Fruit fly (Drosophila melanogaster) whole organism, embryonic: ENCODE results near the gene CG42488.

ENCODE experiments used
- Atf6 ChIP-seq: fragments of 200-800 bp; sonication (Bioruptor generic); IDR thresholded peaks from 2 replicates; pipeline ENCODE4 v1.3.6; 2022; ENCODE audit warnings: missing biosample characterization, missing genetic modification characterization
- B-H2 ChIP-seq: fragments of 200-800 bp; sonication (Bioruptor generic); optimal IDR thresholded peaks from 2 replicates; lab custom pipeline; 2018; ENCODE audit warnings: missing biosample characterization, mild to moderate bottlenecking, missing genetic modification characterization
- CG10209 ChIP-seq: fragments of 200-800 bp; sonication (Bioruptor generic); optimal IDR thresholded peaks from 3 replicates; lab custom pipeline; 2017; ENCODE audit warnings: missing biosample characterization, mild to moderate bottlenecking, missing genetic modification characterization, missing genetic modification reagents
- CG10543 ChIP-seq: fragments of 200-800 bp; sonication (Bioruptor generic); optimal IDR thresholded peaks from 3 replicates; lab custom pipeline; 2017; ENCODE audit warnings: missing biosample characterization, mild to moderate bottlenecking, missing genetic modification characterization, moderate library complexity
- CG10565 ChIP-seq: fragments of 200-800 bp; sonication (Bioruptor generic); optimal IDR thresholded peaks from 3 replicates; lab custom pipeline; 2016; ENCODE audit warnings: missing biosample characterization, mild to moderate bottlenecking, missing genetic modification characterization
- CG11085 ChIP-seq: fragments of 200-800 bp; sonication (Bioruptor generic); IDR thresholded peaks from 2 replicates; pipeline ENCODE4 v1.3.6; 2022; ENCODE audit warnings: missing biosample characterization, missing genetic modification characterization
- CG12104 ChIP-seq: fragments of 200-800 bp; sonication (Bioruptor generic); optimal IDR thresholded peaks from 3 replicates; lab custom pipeline; 2016; ENCODE audit warnings: missing biosample characterization, missing genetic modification characterization
- CG13296 ChIP-seq: fragments of 200-800 bp; sonication (Bioruptor generic); optimal IDR thresholded peaks from 3 replicates; lab custom pipeline; 2018; ENCODE audit warnings: missing biosample characterization, mild to moderate bottlenecking, missing genetic modification characterization
- CG15514 ChIP-seq: fragments of 200-800 bp; sonication (Bioruptor generic); optimal IDR thresholded peaks from 3 replicates; lab custom pipeline; 2017; ENCODE audit warnings: missing biosample characterization, missing genetic modification characterization, mild to moderate bottlenecking, moderate library complexity, missing genetic modification reagents
- CG17829 ChIP-seq: fragments of 200-800 bp; optimal IDR thresholded peaks from 2 replicates; lab custom pipeline; 2019; ENCODE audit warnings: missing biosample characterization, mild to moderate bottlenecking, missing genetic modification characterization, moderate library complexity
- CG18599 ChIP-seq: fragments of 200-800 bp; sonication (Bioruptor generic); optimal IDR thresholded peaks from 3 replicates; lab custom pipeline; 2017; ENCODE audit warnings: missing biosample characterization, missing genetic modification characterization, mild to moderate bottlenecking, moderate library complexity, missing genetic modification reagents
- CG2202 ChIP-seq: fragments of 200-800 bp; sonication (Bioruptor generic); optimal IDR thresholded peaks from 2 replicates; lab custom pipeline; 2018; ENCODE audit warnings: missing biosample characterization, mild to moderate bottlenecking, missing genetic modification characterization
- CG2875 ChIP-seq: fragments of 200-800 bp; sonication (Bioruptor generic); optimal IDR thresholded peaks from 2 replicates; lab custom pipeline; 2017; ENCODE audit warnings: missing biosample characterization, mild to moderate bottlenecking, missing genetic modification characterization, missing genetic modification reagents
- CG4328 ChIP-seq: fragments of 200-800 bp; sonication (Bioruptor generic); optimal IDR thresholded peaks from 3 replicates; lab custom pipeline; 2017; ENCODE audit warnings: missing biosample characterization, missing genetic modification reagents, missing genetic modification characterization
- CG4730 ChIP-seq: fragments of 200-800 bp; sonication (Bioruptor generic); IDR thresholded peaks from 2 replicates; pipeline ENCODE4 v1.3.6; 2022; ENCODE audit warnings: missing biosample characterization, missing genetic modification characterization
- CG7372 ChIP-seq: fragments of 200-800 bp; sonication (Bioruptor generic); IDR thresholded peaks from 2 replicates; pipeline ENCODE4 v1.3.6; 2022; ENCODE audit warnings: missing biosample characterization, missing genetic modification characterization
- CG8765 ChIP-seq: fragments of 200-800 bp; sonication (Bioruptor generic); IDR thresholded peaks from 2 replicates; pipeline ENCODE4 v1.3.6; 2022; ENCODE audit warnings: missing biosample characterization, missing genetic modification characterization
- CG9932 ChIP-seq: fragments of 200-800 bp; sonication (Bioruptor generic); IDR thresholded peaks from 2 replicates; pipeline ENCODE4 v1.3.6; 2022; ENCODE audit warnings: missing biosample characterization, missing genetic modification characterization
- CHES-1-like ChIP-seq: fragments of 200-800 bp; sonication (Bioruptor generic); optimal IDR thresholded peaks from 2 replicates; lab custom pipeline; 2016; ENCODE audit warnings: missing biosample characterization, missing genetic modification characterization
- D19A ChIP-seq: fragments of 200-800 bp; optimal IDR thresholded peaks from 3 replicates; lab custom pipeline; 2019; ENCODE audit warnings: missing biosample characterization, mild to moderate bottlenecking, missing genetic modification characterization, moderate library complexity
- H15 ChIP-seq: fragments of 200-800 bp; sonication (Bioruptor generic); IDR thresholded peaks from 3 replicates; pipeline ENCODE4 v1.3.6; 2022; ENCODE audit warnings: missing biosample characterization, missing genetic modification characterization
- HHEX ChIP-seq: fragments of 200-800 bp; sonication (Bioruptor generic); optimal IDR thresholded peaks from 3 replicates; lab custom pipeline; 2017; ENCODE audit warnings: missing biosample characterization, mild to moderate bottlenecking, missing genetic modification characterization, missing genetic modification reagents
- Hsf ChIP-seq: fragments of 200-800 bp; sonication (Bioruptor generic); optimal IDR thresholded peaks from 3 replicates; lab custom pipeline; 2016; ENCODE audit warnings: missing biosample characterization, missing genetic modification characterization
- Lpt ChIP-seq: fragments of >200 bp; optimal IDR thresholded peaks from 2 replicates; lab custom pipeline; 2018; ENCODE audit warnings: missing biosample characterization, missing genetic modification characterization
- MBD-R2 ChIP-seq: fragments of 200-800 bp; sonication (Bioruptor generic); IDR thresholded peaks from 2 replicates; pipeline ENCODE4 v1.3.6; 2022; ENCODE audit warnings: missing biosample characterization, missing genetic modification characterization
- MTF-1 ChIP-seq: fragments of 200-800 bp; sonication (Bioruptor generic); optimal IDR thresholded peaks from 2 replicates; lab custom pipeline; 2018; ENCODE audit warnings: missing biosample characterization, mild to moderate bottlenecking, missing genetic modification characterization, borderline replicate concordance
- Rx ChIP-seq: fragments of 200-800 bp; sonication (Bioruptor generic); IDR thresholded peaks from 2 replicates; pipeline ENCODE4 v1.3.6; 2022; ENCODE audit warnings: missing biosample characterization, missing genetic modification characterization
- Sox100B ChIP-seq: fragments of 200-800 bp; sonication (Bioruptor generic); optimal IDR thresholded peaks from 3 replicates; lab custom pipeline; 2018; ENCODE audit warnings: missing biosample characterization, mild to moderate bottlenecking, missing genetic modification characterization
- Xrp1 ChIP-seq: fragments of 200-800 bp; sonication (Bioruptor generic); IDR thresholded peaks from 2 replicates; pipeline ENCODE4 v1.3.6; 2022; ENCODE audit warnings: missing biosample characterization, missing genetic modification characterization
- ab ChIP-seq: fragments of 200-800 bp; sonication (Bioruptor generic); optimal IDR thresholded peaks from 2 replicates; lab custom pipeline; 2016; ENCODE audit warnings: missing biosample characterization, missing genetic modification characterization
- bigmax ChIP-seq: fragments of 200-800 bp; sonication (Bioruptor generic); optimal IDR thresholded peaks from 2 replicates; lab custom pipeline; 2018; ENCODE audit warnings: missing biosample characterization, mild to moderate bottlenecking, missing genetic modification characterization
- br ChIP-seq: fragments of >200 bp; optimal IDR thresholded peaks from 2 replicates; lab custom pipeline; 2017
- danr ChIP-seq: fragments of 200-800 bp; sonication (Bioruptor generic); IDR thresholded peaks from 2 replicates; pipeline ENCODE4 v1.3.6; 2022; ENCODE audit warnings: missing biosample characterization, missing genetic modification characterization
- dati ChIP-seq: fragments of 200-800 bp; sonication (Bioruptor generic); IDR thresholded peaks from 2 replicates; pipeline ENCODE4 v1.3.6; 2022; ENCODE audit warnings: missing biosample characterization, missing genetic modification characterization
- fd102C ChIP-seq: fragments of 200-800 bp; sonication (Bioruptor generic); optimal IDR thresholded peaks from 2 replicates; lab custom pipeline; 2018; ENCODE audit warnings: missing biosample characterization, mild to moderate bottlenecking, missing genetic modification characterization, moderate library complexity
- fd3F ChIP-seq: fragments of 200-800 bp; sonication (Bioruptor generic); optimal IDR thresholded peaks from 2 replicates; lab custom pipeline; 2018; ENCODE audit warnings: missing biosample characterization, mild to moderate bottlenecking, missing genetic modification characterization, moderate library complexity
- gfzf ChIP-seq: fragments of 200-800 bp; sonication (Bioruptor generic); optimal IDR thresholded peaks from 2 replicates; lab custom pipeline; 2016; ENCODE audit warnings: missing biosample characterization, mild to moderate bottlenecking, missing genetic modification characterization, moderate library complexity
- mam ChIP-seq: fragments of 200-800 bp; sonication (Bioruptor generic); optimal IDR thresholded peaks from 3 replicates; lab custom pipeline; 2016; ENCODE audit warnings: missing biosample characterization, missing genetic modification characterization
- mld ChIP-seq: fragments of 200-800 bp; sonication (Bioruptor generic); IDR thresholded peaks from 3 replicates; pipeline ENCODE4 v1.3.6; 2022; ENCODE audit warnings: missing biosample characterization, missing genetic modification characterization; ENCODE audit not compliant: partially characterized antibody
- odd ChIP-seq: fragments of 200-800 bp; sonication (Bioruptor generic); optimal IDR thresholded peaks from 2 replicates; lab custom pipeline; 2017; ENCODE audit warnings: missing biosample characterization, mild to moderate bottlenecking, missing genetic modification characterization
- p53 ChIP-seq: fragments of 200-800 bp; sonication (Bioruptor generic); optimal IDR thresholded peaks from 2 replicates; lab custom pipeline; 2016; ENCODE audit warnings: missing biosample characterization, missing genetic modification characterization
- phol ChIP-seq: fragments of 200-800 bp; sonication (Bioruptor generic); optimal IDR thresholded peaks from 3 replicates; lab custom pipeline; 2018; ENCODE audit warnings: missing biosample characterization, mild to moderate bottlenecking, missing genetic modification characterization, moderate library complexity
- sens ChIP-seq: fragments of 200-800 bp; sonication (Bioruptor generic); peaks from one replicate; lab custom pipeline; 2016; ENCODE audit warnings: missing biosample characterization, missing genetic modification characterization
- sisA ChIP-seq: fragments of 200-800 bp; sonication (Bioruptor generic); IDR thresholded peaks from 2 replicates; pipeline ENCODE4 v1.3.6; 2022; ENCODE audit warnings: missing biosample characterization, missing genetic modification characterization
- sob ChIP-seq: fragments of 200-800 bp; sonication (Bioruptor generic); IDR thresholded peaks from 2 replicates; pipeline ENCODE4 v1.3.6; 2022; ENCODE audit warnings: missing biosample characterization, missing genetic modification characterization
- sr ChIP-seq: fragments of 200-800 bp; sonication (Bioruptor generic); IDR thresholded peaks from 3 replicates; pipeline ENCODE4 v1.3.6; 2022; ENCODE audit warnings: missing biosample characterization, missing genetic modification characterization
- trh ChIP-seq: fragments of 200-800 bp; sonication (Bioruptor generic); optimal IDR thresholded peaks from 2 replicates; lab custom pipeline; 2016; ENCODE audit warnings: missing biosample characterization, missing genetic modification characterization
- twi ChIP-seq: fragments of 200-800 bp; optimal IDR thresholded peaks from 2 replicates; lab custom pipeline; 2019; ENCODE audit warnings: missing biosample characterization, mild to moderate bottlenecking, missing genetic modification characterization, moderate library complexity
- yki ChIP-seq: fragments of >200 bp; optimal IDR thresholded peaks from 3 replicates; lab custom pipeline; 2018
- z ChIP-seq: fragments of 200-800 bp; sonication (Bioruptor generic); IDR thresholded peaks from 3 replicates; pipeline ENCODE4 v1.3.6; 2022; ENCODE audit warnings: missing biosample characterization, missing genetic modification characterization

CG42488 gene

DNA sequence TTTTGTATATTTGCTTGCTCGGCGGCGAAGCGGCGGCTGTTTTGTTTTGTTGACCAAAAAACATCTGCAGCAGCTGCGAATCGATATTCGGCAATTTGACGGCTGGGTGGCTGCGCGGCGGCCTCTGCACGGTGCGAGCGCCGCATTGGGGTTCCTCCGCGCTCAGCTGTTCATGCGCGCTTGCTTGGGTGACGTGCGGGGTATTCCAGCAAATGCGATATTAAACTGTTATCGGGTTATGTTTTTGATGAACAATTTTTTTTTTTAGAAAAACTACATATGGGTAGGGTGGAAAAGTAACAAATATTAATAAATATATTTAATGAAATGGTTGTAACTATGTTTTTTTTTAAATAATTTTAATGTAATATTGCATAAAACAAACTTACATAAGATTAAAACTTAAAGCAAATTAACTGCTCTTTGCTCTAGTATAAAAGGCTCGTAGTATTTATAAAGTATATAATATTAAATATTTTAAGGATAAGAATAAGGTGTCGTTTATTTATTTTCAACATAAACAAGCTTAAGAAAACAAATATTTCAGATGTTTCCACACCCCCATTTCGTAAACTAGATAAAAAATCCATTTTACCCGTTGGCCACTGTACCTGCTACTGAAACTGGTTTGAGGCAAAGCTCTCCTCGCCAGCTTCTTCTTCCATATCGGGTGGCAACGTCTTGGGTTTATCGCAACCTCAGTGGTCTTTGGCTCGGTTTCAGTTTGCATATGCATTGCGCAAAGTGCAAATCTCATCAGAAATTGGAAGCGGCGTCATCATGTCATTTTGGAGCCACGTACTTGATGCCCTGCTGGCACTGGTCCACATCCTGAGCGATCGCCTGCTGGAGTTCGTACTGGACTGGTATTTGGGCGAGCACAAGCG is 8.1 kb downstream of the CG42488 start, which contains the start of the genes Gnpat and CG5112 (continued):
- TF ChIP-seq gfzf (GFP tag; lab: Kevin White, UChicago), result peak; percentile 21
- peak; percentile 71; the same call in 2 of the 3 replicates for TF ChIP-seq H15 (GFP tag; lab: Robert Waterston, UW)
- no peak for TF ChIP-seq yki
- TF ChIP-seq CG7372, result peak; percentile 55
- peak; percentile 35 for TF ChIP-seq CG12104
- TF ChIP-seq sob (GFP tag; lab: Robert Waterston, UW), result peak; percentile 80
- no peak for TF ChIP-seq CG2875 (GFP tag; lab: Kevin White, UChicago)
- no peak for TF ChIP-seq ab (GFP tag; lab: Kevin White, UChicago)
- TF ChIP-seq trh (GFP tag; lab: Kevin White, UChicago), result peak; percentile 18
- no peak for TF ChIP-seq CG2202 (tag; lab: Kevin White, UChicago)
- TF ChIP-seq CG11085 (GFP tag; lab: Robert Waterston, UW), result peak; percentile 52
- peak; percentile 76 for TF ChIP-seq sisA (GFP tag; lab: Robert Waterston, UW)
- no peak for TF ChIP-seq dati (GFP tag; lab: Robert Waterston, UW)
- peak; percentile 36 for TF ChIP-seq HHEX (GFP tag; lab: Kevin White, UChicago)
- no peak for TF ChIP-seq p53 (GFP tag; lab: Kevin White, UChicago)
- peak; percentile 47 for TF ChIP-seq CG17829 (tag; lab: Kevin White, UChicago)
- peak; percentile 10 for TF ChIP-seq twi
- peak; percentile 55; the same call in 1 of the 2 replicates for TF ChIP-seq CG8765 (GFP tag; lab: Robert Waterston, UW)
- TF ChIP-seq CG13296 (GFP tag; lab: Kevin White, UChicago), result peak; percentile 56
- TF ChIP-seq z (GFP tag; lab: Robert Waterston, UW), result no peak
- TF ChIP-seq Lpt (GFP tag; lab: Kevin White, UChicago), result no peak
- peak; percentile 69 for TF ChIP-seq phol (tag; lab: Kevin White, UChicago)
- peak; percentile 55 for TF ChIP-seq Rx (GFP tag; lab: Robert Waterston, UW)
- peak; percentile 68 for TF ChIP-seq CG4328 (GFP tag; lab: Kevin White, UChicago)
- TF ChIP-seq odd (GFP tag; lab: Kevin White, UChicago), result peak; percentile 45
- TF ChIP-seq MBD-R2 (GFP tag; lab: Robert Waterston, UW), result peak; percentile 80
- peak; percentile 90 for TF ChIP-seq CG9932 (GFP tag; lab: Robert Waterston, UW)
- TF ChIP-seq CG10565, result no peak
- TF ChIP-seq br (lab: Kevin White, UChicago), result no peak
- peak; percentile 1 for TF ChIP-seq fd3F
- TF ChIP-seq MTF-1, result peak; percentile 43
- TF ChIP-seq B-H2 (GFP tag; lab: Kevin White, UChicago), result peak; percentile 83
- peak; percentile 55 for TF ChIP-seq CHES-1-like (GFP tag; lab: Kevin White, UChicago)
- TF ChIP-seq CG10209 (GFP tag; lab: Kevin White, UChicago), result peak; percentile 22
- peak; percentile 62; the same call in 1 of the 3 replicates for TF ChIP-seq sr (GFP tag; lab: Robert Waterston, UW)
- TF ChIP-seq CG4730 (GFP tag; lab: Robert Waterston, UW), result peak; percentile 38; the same call in 1 of the 2 replicates
- TF ChIP-seq fd102C (GFP tag; lab: Kevin White, UChicago), result no peak
- peak; percentile 41; the same call in 1 of the 3 replicates for TF ChIP-seq mld (GFP tag; lab: Robert Waterston, UW)
- peak; percentile 61; the same call in 1 of the 2 replicates for TF ChIP-seq Xrp1
- TF ChIP-seq Sox100B, result peak; percentile 34
- peak; percentile 45 for TF ChIP-seq danr (GFP tag; lab: Robert Waterston, UW)
- peak; percentile 50 for TF ChIP-seq CG18599
- peak; percentile 57 for TF ChIP-seq Hsf
- TF ChIP-seq mam, result peak; percentile 36
- peak; percentile 67 for TF ChIP-seq sens (GFP tag; lab: Kevin White, UChicago)
- peak; percentile 46 for TF ChIP-seq D19A (tag; lab: Kevin White, UChicago)
- TF ChIP-seq CG10543, result peak; percentile 54
- TF ChIP-seq Atf6 (GFP tag; lab: Robert Waterston, UW), result peak; percentile 49; the same call in 1 of the 2 replicates
- TF ChIP-seq CG15514, result peak; percentile 76
- TF ChIP-seq bigmax, result no peak
